Fruit fly (Drosophila melanogaster): ENCODE measurements around the gene mRpS6.

Gene mRpS6

dm6 chr3L:4380231-4380645 is 15.9 kb downstream of the mRpS6 start, which contains the start of gene DopEcR (continued):
- TF ChIP-seq HHEX (GFP tag; optimal IDR thresholded peaks at IDR 0.05) (peak; percentile 16), dmrt99B (tag; optimal IDR thresholded peaks at IDR 0.05) (peak; percentile 22), CG32772 (GFP tag; IDR thresholded peaks at IDR 0.05) (no peak), salm (tag; optimal IDR thresholded peaks at IDR 0.05) (peak; percentile 25), lbe (GFP tag; optimal IDR thresholded peaks at IDR 0.05) (no peak), CG2875 (GFP tag; optimal IDR thresholded peaks at IDR 0.05) (peak; percentile 53), CG3726 (GFP tag; IDR thresholded peaks at IDR 0.05) (no peak), fd3F (GFP tag; optimal IDR thresholded peaks at IDR 0.05) (no peak), ATbp (GFP tag; optimal IDR thresholded peaks at IDR 0.05) (peak; percentile 10), bsh (GFP tag; optimal IDR thresholded peaks at IDR 0.05) (no peak), slbo (GFP tag; IDR thresholded peaks at IDR 0.05) (peak; percentile 22; the same call in 1 of the 2 replicates), CG17912 (GFP tag; optimal IDR thresholded peaks at IDR 0.05) (peak; percentile 17), phol (tag; optimal IDR thresholded peaks at IDR 0.05) (no peak), en (GFP tag; optimal IDR thresholded peaks at IDR 0.05) (no peak), Lhr (GFP tag; optimal IDR thresholded peaks at IDR 0.05) (peak; percentile 34), CG10431 (GFP tag; optimal IDR thresholded peaks at IDR 0.05) (peak; percentile 24), CG4360 (GFP tag; IDR thresholded peaks at IDR 0.05) (peak; percentile 84), lab (GFP tag; optimal IDR thresholded peaks at IDR 0.05) (peak; percentile 51), CG15269 (tag; optimal IDR thresholded peaks at IDR 0.05) (no peak), dm (GFP tag; optimal IDR thresholded peaks at IDR 0.05) (peak; percentile 61), CG7556 (GFP tag; optimal IDR thresholded peaks at IDR 0.05) (no peak), CG13123 (GFP tag; optimal IDR thresholded peaks at IDR 0.05) (no peak), Stat92E (GFP tag; optimal IDR thresholded peaks at IDR 0.05) (peak in 1 of 3 experiments; percentile 49), sisA (GFP tag; IDR thresholded peaks at IDR 0.05) (no peak), ro (GFP tag; IDR thresholded peaks at IDR 0.05) (no peak), CG8359 (GFP tag; optimal IDR thresholded peaks at IDR 0.05; ENCODE audit: borderline replicate concordance) (no peak), Poxn (GFP tag; IDR thresholded peaks at IDR 0.05) (no peak), Dref (GFP tag; IDR thresholded peaks at IDR 0.05) (no peak), nau (GFP tag; optimal IDR thresholded peaks at IDR 0.05) (peak; percentile 28), Hmr (GFP tag; optimal IDR thresholded peaks at IDR 0.05) (peak; percentile 43), Ets65A (GFP tag) (peak; percentile 71), CG16813 (GFP tag; IDR thresholded peaks at IDR 0.05; ENCODE audit: partially characterized antibody) (no peak), MTF-1 (GFP tag; optimal IDR thresholded peaks at IDR 0.05; ENCODE audit: borderline replicate concordance) (peak; percentile 51), Adf1 (GFP tag; IDR thresholded peaks at IDR 0.05) (peak; percentile 52; the same call in 1 of the 2 replicates), her (GFP tag; optimal IDR thresholded peaks at IDR 0.05) (peak; percentile 11), HLHmδ (GFP tag; optimal IDR thresholded peaks at IDR 0.05) (peak; percentile 24), CG15011 (GFP tag; optimal IDR thresholded peaks at IDR 0.05) (no peak), E2f2 (GFP tag; IDR thresholded peaks at IDR 0.05) (no peak; the same call in 1 of the 2 replicates), CG14965 (GFP tag; optimal IDR thresholded peaks at IDR 0.05; ENCODE audit: borderline replicate concordance) (no peak), zen (tag; optimal IDR thresholded peaks at IDR 0.05) (no peak), Asciz (GFP tag; optimal IDR thresholded peaks at IDR 0.05) (peak; percentile 64), sna (GFP tag; IDR thresholded peaks at IDR 0.05; ENCODE audit: partially characterized antibody) (peak; percentile 73), C15 (GFP tag; IDR thresholded peaks at IDR 0.05) (no peak), Bdp1 (GFP tag; optimal IDR thresholded peaks at IDR 0.05) (no peak), trem (tag; optimal IDR thresholded peaks at IDR 0.05) (peak; percentile 23), vfl (GFP tag; optimal IDR thresholded peaks at IDR 0.05) (no peak), CG11695 (GFP tag; IDR thresholded peaks at IDR 0.05) (0 out of 3 replicates have a peak, but pooled peaks have one; percentile 24), CG12071 (GFP tag; optimal IDR thresholded peaks at IDR 0.05) (peak; percentile 48), eve (GFP tag; optimal IDR thresholded peaks at IDR 0.05) (no peak), CG31365 (tag; optimal IDR thresholded peaks at IDR 0.05) (no peak)
